Fruit fly (Drosophila melanogaster): ENCODE data around the gene Slc25A46b.

The Slc25A46b gene

DNA sequence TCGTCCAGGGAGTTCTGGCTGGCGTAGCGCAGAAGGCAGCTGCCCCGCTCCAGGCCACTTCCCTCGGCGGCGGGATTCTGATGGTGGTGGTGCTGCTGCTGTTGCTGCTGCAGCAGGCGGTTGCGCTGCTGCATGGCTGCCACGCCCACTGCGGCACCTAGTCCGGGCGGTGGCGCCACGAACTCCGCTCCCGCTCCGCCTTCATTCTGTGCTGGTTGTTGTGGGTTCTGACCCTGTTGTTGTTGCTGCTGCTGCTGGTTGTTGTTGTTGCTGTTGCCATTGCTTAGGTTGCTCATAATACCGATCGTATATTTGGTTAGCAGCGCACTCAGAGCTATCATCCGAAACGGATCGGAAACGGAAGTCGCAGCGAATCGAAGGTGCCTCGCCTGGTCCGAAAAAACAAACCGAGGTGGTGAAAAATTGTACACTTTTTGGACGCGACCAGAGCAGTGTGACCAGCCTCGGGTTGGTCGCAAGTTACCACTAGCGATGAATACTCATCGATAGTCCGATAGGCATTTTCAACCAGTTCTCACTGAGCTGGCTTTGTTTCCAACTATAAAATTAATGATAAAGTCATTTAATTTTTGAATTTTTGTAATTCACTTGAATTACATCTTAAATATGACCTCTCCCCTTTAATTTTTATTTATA lies 41.4 kb downstream of the Slc25A46b start, which contains the start of gene kel (continued):
- TF ChIP-seq CG16813 (GFP tag; IDR thresholded peaks at IDR 0.05; ENCODE audit: partially characterized antibody) (peak; percentile 61; the same call in 2 of the 3 replicates), CG3065 (GFP tag; optimal IDR thresholded peaks at IDR 0.05) (peak; percentile 59), Ssrp (tag; optimal IDR thresholded peaks at IDR 0.05) (peak; percentile 25), CG12071 (GFP tag; optimal IDR thresholded peaks at IDR 0.05) (peak; percentile 69), CG13287 (GFP tag; IDR thresholded peaks at IDR 0.05; ENCODE audit: partially characterized antibody) (peak; percentile 82), Poxn (GFP tag; IDR thresholded peaks at IDR 0.05) (no peak), CG1603 (tag; optimal IDR thresholded peaks at IDR 0.05) (peak; percentile 76), CG13624 (GFP tag; optimal IDR thresholded peaks at IDR 0.05) (peak; percentile 42), cg (GFP tag; optimal IDR thresholded peaks at IDR 0.05) (no peak), dmrt11E (tag; optimal IDR thresholded peaks at IDR 0.05) (peak; percentile 26), CG8478 (optimal IDR thresholded peaks at IDR 0.05) (peak; percentile 44), jing (GFP tag; optimal IDR thresholded peaks at IDR 0.05) (no peak), Meics (GFP tag; optimal IDR thresholded peaks at IDR 0.05) (peak; percentile 57), schlank (tag; optimal IDR thresholded peaks at IDR 0.05) (peak; percentile 66), Ada2b (GFP tag; IDR thresholded peaks at IDR 0.05) (no peak), CG18599 (GFP tag; optimal IDR thresholded peaks at IDR 0.05) (peak; percentile 33), Atf3 (GFP tag; optimal IDR thresholded peaks at IDR 0.05) (no peak), CG3163 (GFP tag; optimal IDR thresholded peaks at IDR 0.05) (peak; percentile 23), zfh1 (GFP tag; IDR thresholded peaks at IDR 0.05) (peak; percentile 63), B-H1 (GFP tag; IDR thresholded peaks at IDR 0.05) (no peak; the same call in 2 of the 3 replicates), Ets97D (GFP tag; optimal IDR thresholded peaks at IDR 0.05) (peak; percentile 93), CkIIα-i1 (GFP tag; IDR thresholded peaks at IDR 0.05) (no peak), CG15696 (tag; optimal IDR thresholded peaks at IDR 0.05) (no peak), Nf-YA (GFP tag; IDR thresholded peaks at IDR 0.05) (no peak), CG43689 (GFP tag; IDR thresholded peaks at IDR 0.05) (no peak), dan (GFP tag; IDR thresholded peaks at IDR 0.05) (no peak), dmrt99B (tag; optimal IDR thresholded peaks at IDR 0.05) (no peak), crc (GFP tag; optimal IDR thresholded peaks at IDR 0.05) (no peak), CG16863 (GFP tag; optimal IDR thresholded peaks at IDR 0.05) (peak; percentile 5), CG8089 (GFP tag; optimal IDR thresholded peaks at IDR 0.05) (peak; percentile 18), hbn (GFP tag; IDR thresholded peaks at IDR 0.05; ENCODE audit: partially characterized antibody) (peak; percentile 35; the same call in 1 of the 2 replicates), ems (GFP tag; optimal IDR thresholded peaks at IDR 0.05) (peak; percentile 49), CG33213 (GFP tag; optimal IDR thresholded peaks at IDR 0.05) (peak; percentile 61), so (GFP tag; IDR thresholded peaks at IDR 0.05) (0 out of 3 replicates have a peak, but pooled peaks have one; percentile 41), btn (GFP tag; optimal IDR thresholded peaks at IDR 0.05) (no peak), CG31388 (GFP tag; optimal IDR thresholded peaks at IDR 0.05) (no peak), CG17186 (GFP tag; optimal IDR thresholded peaks at IDR 0.05) (peak; percentile 22), CG34224 (GFP tag; IDR thresholded peaks at IDR 0.05; ENCODE audit: partially characterized antibody) (peak; percentile 63; the same call in 1 of the 3 replicates), Fer2 (tag; optimal IDR thresholded peaks at IDR 0.05) (no peak), caup (GFP tag; optimal IDR thresholded peaks at IDR 0.05; ENCODE audit: severe bottlenecking) (peak; percentile 72), ci (GFP tag; IDR thresholded peaks at IDR 0.05) (peak; percentile 75; the same call in 2 of the 3 replicates), CG17385 (GFP tag; optimal IDR thresholded peaks at IDR 0.05) (peak; percentile 49), klu (GFP tag; IDR thresholded peaks at IDR 0.05) (no peak), sug (tag; optimal IDR thresholded peaks at IDR 0.05) (peak; percentile 36), Ets65A (GFP tag) (peak; percentile 45), Trl (optimal IDR thresholded peaks at IDR 0.05) (no peak), Trl (GFP tag; optimal IDR thresholded peaks at IDR 0.05) (peak; percentile 29), CG7357 (GFP tag; IDR thresholded peaks at IDR 0.05) (peak; percentile 99), CG11695 (GFP tag; IDR thresholded peaks at IDR 0.05) (0 out of 3 replicates have a peak, but pooled peaks have one; percentile 22), Chrac-16 (GFP tag; optimal IDR thresholded peaks at IDR 0.05) (peak; percentile 27), ken (GFP tag; IDR thresholded peaks at IDR 0.05) (no peak)

Data from whole organism, embryonic.